Worm (Caenorhabditis elegans): Measurements from ENCODE around the gene nmt-1.

The nmt-1 gene

ce11 chrIII:6120990-6121389, 4.9 kb upstream of the nmt-1 start:
- TF ChIP-seq nhr-11 (tag; optimal IDR thresholded peaks at IDR 0.05) (no peak), mab-5 (tag; optimal IDR thresholded peaks at IDR 0.05) (no peak), nhr-77 (tag; optimal IDR thresholded peaks at IDR 0.05) (no peak), ceh-16 (tag; optimal IDR thresholded peaks at IDR 0.05) (no peak), nhr-12 (tag; optimal IDR thresholded peaks at IDR 0.05) (no peak)

ce11 chrIII:6118320-6118719, 2.2 kb upstream of the nmt-1 start, which contains the start of gene kin-18:
Gene kin-18 (plus strand): TSS chrIII:6118620.
- TF ChIP-seq ztf-1 (GFP tag; conservative IDR thresholded peaks at IDR 0.05) (no peak), nhr-11 (tag; optimal IDR thresholded peaks at IDR 0.05) (no peak), lin-13 (GFP tag; optimal IDR thresholded peaks at IDR 0.05) (no peak), sem-4 (tag; optimal IDR thresholded peaks at IDR 0.05) (no peak)

ce11 chrIII:6116981-6117380, 850 bp upstream of the nmt-1 start:
- TF ChIP-seq nhr-11 (tag; optimal IDR thresholded peaks at IDR 0.05), result no peak
- no peak for TF ChIP-seq ZK546.5 (tag; optimal IDR thresholded peaks at IDR 0.05)
- TF ChIP-seq nhr-6 (tag; optimal IDR thresholded peaks at IDR 0.05), result no peak
- TF ChIP-seq nhr-129 (tag; optimal IDR thresholded peaks at IDR 0.05), result no peak
- TF ChIP-seq aly-2 (tag; optimal IDR thresholded peaks at IDR 0.05), result no peak
- no peak for TF ChIP-seq peb-1 (tag; optimal IDR thresholded peaks at IDR 0.05)
- TF ChIP-seq fos-1 (tag; optimal IDR thresholded peaks at IDR 0.05), result peak; percentile 87
- TF ChIP-seq dmd-4 (tag; optimal IDR thresholded peaks at IDR 0.05), result no peak
- TF ChIP-seq lin-11 (tag; optimal IDR thresholded peaks at IDR 0.05), result no peak
- TF ChIP-seq skn-1 (tag; optimal IDR thresholded peaks at IDR 0.05), result no peak
- peak; percentile 13 for TF ChIP-seq gmeb-1 (tag; optimal IDR thresholded peaks at IDR 0.05)
- TF ChIP-seq ztf-11 (tag; optimal IDR thresholded peaks at IDR 0.05), result no peak

ce11 chrIII:6110187-6110586, 5.9 kb downstream of the nmt-1 start:
- TF ChIP-seq nhr-11 (tag; optimal IDR thresholded peaks at IDR 0.05), result no peak
- TF ChIP-seq dmd-4 (tag; optimal IDR thresholded peaks at IDR 0.05), result no peak
- no peak for TF ChIP-seq unc-55 (GFP tag; optimal IDR thresholded peaks at IDR 0.05)
- no peak for TF ChIP-seq sma-9 (GFP tag; optimal IDR thresholded peaks at IDR 0.05)
- no peak for TF ChIP-seq sma-9 (tag; optimal IDR thresholded peaks at IDR 0.05)
- TF ChIP-seq ceh-16 (tag; optimal IDR thresholded peaks at IDR 0.05), result no peak

ce11 chrIII:6105897-6106296, 10.2 kb downstream of the nmt-1 start:
- no peak for TF ChIP-seq nhr-12 (tag; optimal IDR thresholded peaks at IDR 0.05)
- no peak for TF ChIP-seq peb-1 (tag; optimal IDR thresholded peaks at IDR 0.05)
- no peak for TF ChIP-seq lin-39 (tag; optimal IDR thresholded peaks at IDR 0.05)
- no peak for TF ChIP-seq mdl-1 (tag; optimal IDR thresholded peaks at IDR 0.05)
- TF ChIP-seq R02D3.7 (tag; optimal IDR thresholded peaks at IDR 0.05), result no peak
- no peak for TF ChIP-seq nhr-10 (tag; optimal IDR thresholded peaks at IDR 0.05)
- no peak for TF ChIP-seq alr-1 (tag; optimal IDR thresholded peaks at IDR 0.05)
- no peak for TF ChIP-seq unc-39 (tag; optimal IDR thresholded peaks at IDR 0.05)
- no peak for TF ChIP-seq unc-55 (GFP tag; optimal IDR thresholded peaks at IDR 0.05)
- TF ChIP-seq lin-13 (GFP tag; optimal IDR thresholded peaks at IDR 0.05), result no peak
- no peak for TF ChIP-seq nhr-6 (tag; optimal IDR thresholded peaks at IDR 0.05)
- TF ChIP-seq ceh-82 (tag; optimal IDR thresholded peaks at IDR 0.05), result no peak

- TF ChIP-seq nhr-23 (tag; optimal IDR thresholded peaks at IDR 0.05) (no peak), zag-1 (tag; optimal IDR thresholded peaks at IDR 0.05) (no peak), mab-5 (tag; optimal IDR thresholded peaks at IDR 0.05) (no peak), nhr-11 (tag; optimal IDR thresholded peaks at IDR 0.05) (no peak), mdl-1 (tag; optimal IDR thresholded peaks at IDR 0.05) (no peak), fos-1 (tag; optimal IDR thresholded peaks at IDR 0.05) (no peak), sem-4 (tag; optimal IDR thresholded peaks at IDR 0.05) (no peak), lin-39 (tag; optimal IDR thresholded peaks at IDR 0.05) (no peak)
Measured at ce11 chrIII:6102762-6103161, 13.4 kb downstream of the nmt-1 start, which contains the start of gene C05D10.4. Gene C05D10.4 (minus strand): TSS chrIII:6102862.

- TF ChIP-seq blmp-1 (tag; optimal IDR thresholded peaks at IDR 0.05; ENCODE audit: insufficient read depth), result peak; percentile 25
- TF ChIP-seq nhr-11 (tag; optimal IDR thresholded peaks at IDR 0.05), result no peak
Measured at ce11 chrIII:6095654-6096053, 20.5 kb downstream of the nmt-1 start.
